Worm (Caenorhabditis elegans) whole organism, late embryonic: Measurements from ENCODE around the gene T02E9.6.

Experiments used
- C08G9.2 ChIP-seq: sonication (generic microtip); optimal IDR thresholded peaks from 2 replicates; lab custom pipeline; 2016; ENCODE audit warnings: mild to moderate bottlenecking, missing genetic modification characterization, moderate library complexity, missing compliant biosample characterization
- C38D4.7 ChIP-seq: fragments of 200-800 bp; sonication (Bioruptor generic); optimal IDR thresholded peaks from 2 replicates; lab custom pipeline; 2018; ENCODE audit warnings: mild to moderate bottlenecking, missing genetic modification characterization, moderate library complexity, missing compliant biosample characterization
- K02D7.2 ChIP-seq: sonication (generic microtip); optimal IDR thresholded peaks from 2 replicates; lab custom pipeline; 2017; ENCODE audit warnings: mild to moderate bottlenecking, missing genetic modification characterization, missing compliant biosample characterization
- K09A11.1 ChIP-seq: sonication (generic microtip); optimal IDR thresholded peaks from 2 replicates; lab custom pipeline; 2017; ENCODE audit warnings: antibody characterized with exemption, mild to moderate bottlenecking, missing genetic modification characterization, missing compliant biosample characterization; ENCODE audit not compliant: insufficient read depth
- Y22D7AL.16 ChIP-seq: sonication (generic microtip); optimal IDR thresholded peaks from 2 replicates; lab custom pipeline; 2016; ENCODE audit warnings: missing genetic modification characterization, missing compliant biosample characterization
- ahr-1 ChIP-seq: sonication (generic microtip); optimal IDR thresholded peaks from 2 replicates; lab custom pipeline; 2016; ENCODE audit warnings: missing genetic modification characterization, missing compliant biosample characterization
- ceh-14 ChIP-seq: sonication (generic microtip); optimal IDR thresholded peaks from 2 replicates; lab custom pipeline; 2016; ENCODE audit warnings: missing genotype, missing genetic modification characterization, missing compliant biosample characterization
- ceh-18 ChIP-seq: sonication (generic microtip); optimal IDR thresholded peaks from 2 replicates; lab custom pipeline; 2016; ENCODE audit warnings: missing genetic modification characterization, missing compliant biosample characterization
- ceh-2 ChIP-seq: sonication (generic microtip); optimal IDR thresholded peaks from 2 replicates; lab custom pipeline; 2016; ENCODE audit warnings: missing genotype, missing genetic modification characterization, missing compliant biosample characterization
- ceh-30 ChIP-seq: fragments of 150-350 bp; optimal IDR thresholded peaks from 2 replicates; lab custom pipeline; 2014; ENCODE audit warnings: missing biosample characterization, missing genetic modification characterization
- ceh-34 ChIP-seq: sonication (generic microtip); optimal IDR thresholded peaks from 2 replicates; lab custom pipeline; 2016; ENCODE audit warnings: mild to moderate bottlenecking, missing genetic modification characterization, missing compliant biosample characterization
- ceh-45 ChIP-seq: fragments of 200-800 bp; sonication (Bioruptor generic); IDR thresholded peaks from 2 replicates; pipeline ENCODE4 v1.3.6; 2022; ENCODE audit warnings: missing genetic modification reagents, missing genetic modification characterization, missing compliant biosample characterization
- ceh-6 ChIP-seq: fragments of 200-800 bp; sonication (Bioruptor generic); optimal IDR thresholded peaks from 2 replicates; lab custom pipeline; 2018; ENCODE audit warnings: mild to moderate bottlenecking, missing genetic modification characterization, missing compliant biosample characterization
- ceh-9 ChIP-seq: sonication (generic microtip); optimal IDR thresholded peaks from 2 replicates; lab custom pipeline; 2016; ENCODE audit warnings: mild to moderate bottlenecking, missing genetic modification characterization, inconsistent platforms, missing compliant biosample characterization
- dve-1 ChIP-seq: sonication (generic microtip); optimal IDR thresholded peaks from 2 replicates; lab custom pipeline; 2017; ENCODE audit warnings: antibody characterized with exemption, mild to moderate bottlenecking, missing genetic modification characterization, missing compliant biosample characterization
- elt-2 ChIP-seq: sonication (generic microtip); optimal IDR thresholded peaks from 2 replicates; lab custom pipeline; 2016; ENCODE audit warnings: missing genetic modification reagents, missing genetic modification characterization, missing compliant biosample characterization
- ets-4 ChIP-seq: sonication (generic microtip); optimal IDR thresholded peaks from 2 replicates; lab custom pipeline; 2016; ENCODE audit warnings: missing genetic modification characterization, missing compliant biosample characterization
- eyg-1 ChIP-seq: sonication (generic microtip); optimal IDR thresholded peaks from 2 replicates; lab custom pipeline; 2016; ENCODE audit warnings: missing genotype, missing genetic modification characterization, missing compliant biosample characterization
- fax-1 ChIP-seq: sonication (generic microtip); optimal IDR thresholded peaks from 2 replicates; lab custom pipeline; 2016; ENCODE audit warnings: missing genotype, missing genetic modification characterization, missing compliant biosample characterization
- fkh-6 ChIP-seq: sonication (generic microtip); optimal IDR thresholded peaks from 2 replicates; lab custom pipeline; 2016; ENCODE audit warnings: missing genetic modification characterization, missing compliant biosample characterization
- gmeb-2 ChIP-seq: sonication (generic microtip); optimal IDR thresholded peaks from 2 replicates; lab custom pipeline; 2016; ENCODE audit warnings: missing genetic modification characterization, inconsistent platforms, missing compliant biosample characterization
- hlh-13 ChIP-seq: fragments of 200-800 bp; sonication (Bioruptor generic); optimal IDR thresholded peaks from 2 replicates; lab custom pipeline; 2018; ENCODE audit warnings: mild to moderate bottlenecking, missing genetic modification characterization, missing compliant biosample characterization
- hlh-15 ChIP-seq: sonication (generic microtip); optimal IDR thresholded peaks from 2 replicates; lab custom pipeline; 2016; ENCODE audit warnings: missing genetic modification characterization, missing compliant biosample characterization
- hlh-30 ChIP-seq: sonication (generic microtip); optimal IDR thresholded peaks from 2 replicates; lab custom pipeline; 2017; ENCODE audit warnings: antibody characterized with exemption, missing genetic modification characterization, missing compliant biosample characterization; ENCODE audit not compliant: insufficient read depth
- hlh-6 ChIP-seq: sonication (generic microtip); optimal IDR thresholded peaks from 2 replicates; lab custom pipeline; 2016; ENCODE audit warnings: missing genotype, missing genetic modification characterization, missing compliant biosample characterization
- hlh-8 ChIP-seq: sonication (generic microtip); optimal IDR thresholded peaks from 2 replicates; lab custom pipeline; 2016; ENCODE audit warnings: missing genotype, missing genetic modification characterization, missing compliant biosample characterization
- lin-11 ChIP-seq: fragments of 200-800 bp; sonication (Bioruptor generic); optimal IDR thresholded peaks from 2 replicates; lab custom pipeline; 2018; ENCODE audit warnings: mild to moderate bottlenecking, missing genetic modification characterization, missing compliant biosample characterization
- nfya-1 ChIP-seq: sonication (generic microtip); optimal IDR thresholded peaks from 2 replicates; lab custom pipeline; 2017; ENCODE audit warnings: missing genetic modification characterization, mild to moderate bottlenecking, missing compliant biosample characterization, antibody characterized with exemption, moderate library complexity
- nhr-11 ChIP-seq: fragments of 150-350 bp; optimal IDR thresholded peaks from 2 replicates; lab custom pipeline; 2014; ENCODE audit warnings: missing biosample characterization, missing genetic modification characterization
- nhr-232 ChIP-seq: sonication (generic microtip); optimal IDR thresholded peaks from 2 replicates; lab custom pipeline; 2016; ENCODE audit warnings: missing genetic modification characterization, missing compliant biosample characterization
- odd-2 ChIP-seq: sonication (generic microtip); optimal IDR thresholded peaks from 2 replicates; lab custom pipeline; 2017; ENCODE audit warnings: antibody characterized with exemption, mild to moderate bottlenecking, missing genetic modification characterization, missing compliant biosample characterization
- pag-3 ChIP-seq: sonication (generic microtip); optimal IDR thresholded peaks from 2 replicates; lab custom pipeline; 2016; ENCODE audit warnings: missing compliant biosample characterization, missing genetic modification characterization, borderline replicate concordance
- pat-9 ChIP-seq: fragments of 200-800 bp; sonication (Bioruptor generic); optimal IDR thresholded peaks from 2 replicates; lab custom pipeline; 2018; ENCODE audit warnings: mild to moderate bottlenecking, missing genetic modification characterization, moderate library complexity, missing compliant biosample characterization
- pha-2 ChIP-seq: sonication (generic microtip); optimal IDR thresholded peaks from 2 replicates; lab custom pipeline; 2017; ENCODE audit warnings: mild to moderate bottlenecking, missing genetic modification characterization, missing compliant biosample characterization
- pqm-1 ChIP-seq: sonication (generic microtip); optimal IDR thresholded peaks from 2 replicates; lab custom pipeline; 2016; ENCODE audit warnings: missing genetic modification characterization, missing compliant biosample characterization
- ref-2 ChIP-seq: sonication (generic microtip); optimal IDR thresholded peaks from 2 replicates; lab custom pipeline; 2016; ENCODE audit warnings: missing genetic modification characterization, missing compliant biosample characterization
- rnt-1 ChIP-seq: sonication (generic microtip); optimal IDR thresholded peaks from 2 replicates; lab custom pipeline; 2016; ENCODE audit warnings: missing genetic modification characterization, missing compliant biosample characterization
- sdc-2 ChIP-seq: sonication (generic microtip); optimal IDR thresholded peaks from 2 replicates; lab custom pipeline; 2016; ENCODE audit warnings: missing genotype, missing genetic modification characterization, missing compliant biosample characterization
- sox-2 ChIP-seq: fragments of 200-800 bp; sonication (Bioruptor generic); IDR thresholded peaks from 2 replicates; pipeline ENCODE4 v1.3.6; 2022; ENCODE audit warnings: missing genetic modification reagents, missing genetic modification characterization, missing compliant biosample characterization
- syd-9 ChIP-seq: sonication (generic microtip); optimal IDR thresholded peaks from 2 replicates; lab custom pipeline; 2016; ENCODE audit warnings: mild to moderate bottlenecking, missing genetic modification characterization, moderate library complexity, missing compliant biosample characterization
- tbx-7 ChIP-seq: sonication (generic microtip); optimal IDR thresholded peaks from 2 replicates; lab custom pipeline; 2016; ENCODE audit warnings: missing genotype, missing genetic modification characterization, missing compliant biosample characterization
- unc-3 ChIP-seq, 2 experiments: fragments of 200-800 bp in 1 of 2; sonication (Bioruptor generic) in 1 of 2; sonication (generic microtip) in 1 of 2; conservative IDR thresholded peaks in 1 of 2; optimal IDR thresholded peaks in 1 of 2; 2 replicates each; pipeline versions ENCODE4 v1.3.6 to Lab custom; 2016 to 2022; ENCODE audit warnings: missing compliant biosample characterization in 2 of 2, missing genetic modification characterization in 2 of 2, missing genetic modification reagents in 1 of 2
- unc-42 ChIP-seq: sonication (generic microtip); optimal IDR thresholded peaks from 2 replicates; lab custom pipeline; 2016; ENCODE audit warnings: missing genotype, missing genetic modification characterization, missing compliant biosample characterization
- unc-55 ChIP-seq: sonication (generic microtip); optimal IDR thresholded peaks from 2 replicates; lab custom pipeline; 2017; ENCODE audit warnings: missing biosample characterization, missing genetic modification reagents, missing genetic modification characterization

T02E9.6 gene

ce11 chrV:11311013-11311472 lies 23.1 kb downstream of the T02E9.6 start, which contains the start of gene T03F7.7:
Gene T03F7.7 (plus strand): TSS chrV:11311422.
- TF ChIP-seq elt-2 (tag; lab: Kevin White, UChicago) (peak; percentile 95), pqm-1 (tag; lab: Kevin White, UChicago) (no peak), unc-55 (GFP tag; lab: Kevin White, UChicago) (no peak), eyg-1 (tag; lab: Kevin White, UChicago) (no peak)
- TF ChIP-seq, all 69 proteins: peak for 1

- TF ChIP-seq nfya-1 (tag; lab: Kevin White, UChicago) (peak; percentile 59), fkh-6 (no peak), ceh-34 (peak; percentile 6), ceh-6 (no peak), ref-2 (tag; lab: Kevin White, UChicago) (no peak), pha-2 (no peak), rnt-1 (tag; lab: Kevin White, UChicago) (peak; percentile 66), unc-3 (GFP tag; conservative IDR thresholded peaks at IDR 0.05; lab: Robert Waterston, UW) (no peak), unc-3 (tag; optimal IDR thresholded peaks at IDR 0.05; lab: Kevin White, UChicago) (no peak), hlh-30 (tag; lab: Kevin White, UChicago) (no peak), unc-55 (GFP tag; lab: Kevin White, UChicago) (peak; percentile 55), hlh-6 (tag; lab: Kevin White, UChicago) (peak; percentile 15), pat-9 (peak; percentile 19), elt-2 (tag; lab: Kevin White, UChicago) (no peak), ceh-18 (tag; lab: Kevin White, UChicago) (peak; percentile 85)
- TF ChIP-seq, all 69 proteins: peak for 7
Measured at ce11 chrV:11308915-11309314, 25.2 kb downstream of the T02E9.6 start.

- TF ChIP-seq ceh-45 (GFP tag; lab: Robert Waterston, UW) (no peak), ets-4 (tag; lab: Kevin White, UChicago) (no peak), gmeb-2 (tag; lab: Kevin White, UChicago) (no peak), ceh-2 (no peak), dve-1 (tag; lab: Kevin White, UChicago) (no peak), lin-11 (tag; lab: Kevin White, UChicago) (no peak), ceh-34 (no peak), hlh-8 (tag; lab: Kevin White, UChicago) (no peak), K09A11.1 (no peak), fax-1 (tag; lab: Kevin White, UChicago) (no peak), ceh-30 (no peak), Y22D7AL.16 (no peak), hlh-13 (no peak), syd-9 (tag; lab: Kevin White, UChicago) (no peak), ceh-9 (tag; lab: Kevin White, UChicago) (no peak)
Measured at ce11 chrV:11308346-11308745, 25.7 kb downstream of the T02E9.6 start, which contains the start of gene snf-11. Gene snf-11 (minus strand): TSS chrV:11308446.

ce11 chrV:11307781-11308180 lies 26.3 kb downstream of the T02E9.6 start:
- TF ChIP-seq K09A11.1 (no peak), hlh-15 (tag; lab: Kevin White, UChicago) (no peak), ref-2 (tag; lab: Kevin White, UChicago) (no peak), tbx-7 (tag; lab: Kevin White, UChicago) (no peak), C08G9.2 (tag; lab: Kevin White, UChicago) (no peak), ceh-18 (tag; lab: Kevin White, UChicago) (peak; percentile 83), odd-2 (tag; lab: Kevin White, UChicago) (no peak), ceh-14 (no peak), sox-2 (GFP tag; lab: Robert Waterston, UW) (no peak), unc-55 (GFP tag; lab: Kevin White, UChicago) (peak; percentile 95), C38D4.7 (no peak), ahr-1 (tag; lab: Kevin White, UChicago) (no peak), hlh-6 (tag; lab: Kevin White, UChicago) (no peak), pqm-1 (tag; lab: Kevin White, UChicago) (no peak), K02D7.2 (tag; lab: Kevin White, UChicago) (no peak), ceh-34 (no peak), unc-42 (tag; lab: Kevin White, UChicago) (no peak), pha-2 (no peak), rnt-1 (tag; lab: Kevin White, UChicago) (peak; percentile 75), nfya-1 (tag; lab: Kevin White, UChicago) (peak; percentile 6), pag-3 (tag; lab: Kevin White, UChicago) (no peak), fax-1 (tag; lab: Kevin White, UChicago) (no peak), sdc-2 (tag; lab: Kevin White, UChicago) (no peak), nhr-232 (no peak), elt-2 (tag; lab: Kevin White, UChicago) (no peak), unc-3 (GFP tag; conservative IDR thresholded peaks at IDR 0.05; lab: Robert Waterston, UW) (no peak), unc-3 (tag; optimal IDR thresholded peaks at IDR 0.05; lab: Kevin White, UChicago) (no peak), nhr-11 (no peak), hlh-8 (tag; lab: Kevin White, UChicago) (no peak)
